Fruit fly (Drosophila melanogaster): ENCODE results near the gene Qsox4.

Qsox4 gene

dm6 chr3R:23729066-23729465, 26.5 kb downstream of the Qsox4 start (continued):
- TF ChIP-seq gce (GFP tag; IDR thresholded peaks at IDR 0.05), result peak; percentile 28; the same call in 1 of the 3 replicates
- no peak for TF ChIP-seq phol (tag; optimal IDR thresholded peaks at IDR 0.05)
- peak; percentile 68; the same call in 1 of the 2 replicates for TF ChIP-seq rib (GFP tag; IDR thresholded peaks at IDR 0.05)
- TF ChIP-seq odd (GFP tag; optimal IDR thresholded peaks at IDR 0.05), result peak; percentile 64
- no peak for TF ChIP-seq seq (GFP tag; IDR thresholded peaks at IDR 0.05)
- peak; percentile 9 for TF ChIP-seq gem (tag; optimal IDR thresholded peaks at IDR 0.05)
- no peak for TF ChIP-seq Dp (GFP tag; optimal IDR thresholded peaks at IDR 0.05)
- no peak for TF ChIP-seq CG4820 (GFP tag; optimal IDR thresholded peaks at IDR 0.05)
- TF ChIP-seq CG2678 (tag; optimal IDR thresholded peaks at IDR 0.05), result peak; percentile 67
- no peak for TF ChIP-seq dati (GFP tag; IDR thresholded peaks at IDR 0.05)
- TF ChIP-seq CG10462 (GFP tag; optimal IDR thresholded peaks at IDR 0.05), result no peak
- TF ChIP-seq sens (GFP tag), result peak; percentile 26
- TF ChIP-seq NC2β (GFP tag; optimal IDR thresholded peaks at IDR 0.05), result no peak
- no peak for TF ChIP-seq Nf-YB (GFP tag; optimal IDR thresholded peaks at IDR 0.05)
- TF ChIP-seq CG11696 (GFP tag; IDR thresholded peaks at IDR 0.05), result no peak
- peak; percentile 56 for TF ChIP-seq HLHmδ (GFP tag; optimal IDR thresholded peaks at IDR 0.05)
- no peak for TF ChIP-seq bab2 (GFP tag; optimal IDR thresholded peaks at IDR 0.05)
- no peak for TF ChIP-seq dm (GFP tag; optimal IDR thresholded peaks at IDR 0.05)
- TF ChIP-seq Deaf1 (tag; optimal IDR thresholded peaks at IDR 0.05), result no peak
- TF ChIP-seq CG18476 (GFP tag; optimal IDR thresholded peaks at IDR 0.05), result no peak
- no peak for TF ChIP-seq CG17829 (tag; optimal IDR thresholded peaks at IDR 0.05)
- no peak for TF ChIP-seq E2f1 (GFP tag; IDR thresholded peaks at IDR 0.05)
- TF ChIP-seq CG2875 (GFP tag; optimal IDR thresholded peaks at IDR 0.05), result no peak
- no peak for TF ChIP-seq Dip3 (GFP tag; optimal IDR thresholded peaks at IDR 0.05)
- TF ChIP-seq CG8765 (GFP tag; IDR thresholded peaks at IDR 0.05), result no peak
- TF ChIP-seq bbx (GFP tag; IDR thresholded peaks at IDR 0.05; ENCODE audit: partially characterized antibody), result no peak
- peak; percentile 69 for TF ChIP-seq pfk (GFP tag; optimal IDR thresholded peaks at IDR 0.05)
- TF ChIP-seq CG2120 (GFP tag; optimal IDR thresholded peaks at IDR 0.05), result peak; percentile 46
- no peak for TF ChIP-seq fd96Cb (tag; optimal IDR thresholded peaks at IDR 0.05)
- TF ChIP-seq run (tag; optimal IDR thresholded peaks at IDR 0.05), result no peak
- no peak for TF ChIP-seq CG1647 (GFP tag; optimal IDR thresholded peaks at IDR 0.05)
- peak; percentile 86 for TF ChIP-seq CG6813 (GFP tag; optimal IDR thresholded peaks at IDR 0.05)
- TF ChIP-seq pum (GFP tag; optimal IDR thresholded peaks at IDR 0.05), result no peak
- TF ChIP-seq crol (GFP tag; IDR thresholded peaks at IDR 0.05), result no peak
- no peak for TF ChIP-seq MBD-R2 (GFP tag; IDR thresholded peaks at IDR 0.05)
- TF ChIP-seq CG34224 (GFP tag; IDR thresholded peaks at IDR 0.05; ENCODE audit: partially characterized antibody), result no peak
- no peak for TF ChIP-seq da (GFP tag; optimal IDR thresholded peaks at IDR 0.05)
- no peak for TF ChIP-seq CG7271 (tag; optimal IDR thresholded peaks at IDR 0.05)
- no peak for TF ChIP-seq knrl (GFP tag; IDR thresholded peaks at IDR 0.05; ENCODE audit: partially characterized antibody)
- no peak for TF ChIP-seq stc (GFP tag; IDR thresholded peaks at IDR 0.05)
- TF ChIP-seq Atf-2 (GFP tag; optimal IDR thresholded peaks at IDR 0.05), result no peak
- no peak for TF ChIP-seq CG30403 (GFP tag; optimal IDR thresholded peaks at IDR 0.05)
- no peak for TF ChIP-seq CG17186 (GFP tag; optimal IDR thresholded peaks at IDR 0.05)
- no peak for TF ChIP-seq salm (tag; optimal IDR thresholded peaks at IDR 0.05)
- no peak for TF ChIP-seq CG6254 (GFP tag; optimal IDR thresholded peaks at IDR 0.05)
- TF ChIP-seq HHEX (GFP tag; optimal IDR thresholded peaks at IDR 0.05), result peak; percentile 60
- peak; percentile 79 for TF ChIP-seq CG12071 (GFP tag; optimal IDR thresholded peaks at IDR 0.05)
- TF ChIP-seq HLH3B (GFP tag; IDR thresholded peaks at IDR 0.05), result no peak; the same call in 1 of the 2 replicates
- TF ChIP-seq Lpt (GFP tag; optimal IDR thresholded peaks at IDR 0.05), result no peak
- no peak for TF ChIP-seq CG34422 (GFP tag; IDR thresholded peaks at IDR 0.05)
- TF ChIP-seq bowl (GFP tag; IDR thresholded peaks at IDR 0.05), result no peak
- TF ChIP-seq gcm (GFP tag; optimal IDR thresholded peaks at IDR 0.05), result no peak

Measured in whole organism, embryonic.